Worm (Caenorhabditis elegans) whole organism, L1 larva: ENCODE measurements around the gene egl-13.

Source experiments
- C16A3.4 ChIP-seq: fragments of 150-350 bp; optimal IDR thresholded peaks from 2 replicates; lab custom pipeline; 2014; ENCODE audit warnings: missing biosample characterization, missing genetic modification characterization
- C34B4.2 ChIP-seq: sonication (generic microtip); optimal IDR thresholded peaks from 2 replicates; lab custom pipeline; 2017; ENCODE audit warnings: mild to moderate bottlenecking, missing genetic modification characterization, missing compliant biosample characterization
- Y116A8C.19 ChIP-seq: sonication (generic microtip); optimal IDR thresholded peaks from 2 replicates; lab custom pipeline; 2016; ENCODE audit warnings: missing compliant biosample characterization, missing genetic modification characterization, borderline replicate concordance
- alr-1 ChIP-seq: fragments of 200-800 bp; sonication (Bioruptor generic); optimal IDR thresholded peaks from 2 replicates; lab custom pipeline; 2018; ENCODE audit warnings: borderline replicate concordance, mild to moderate bottlenecking, missing genetic modification characterization, missing compliant biosample characterization
- ceh-63 ChIP-seq: fragments of 200-800 bp; sonication (Bioruptor generic); optimal IDR thresholded peaks from 2 replicates; lab custom pipeline; 2018; ENCODE audit warnings: mild to moderate bottlenecking, missing genetic modification characterization, missing compliant biosample characterization
- ceh-88 ChIP-seq: fragments of 200-800 bp; sonication (Bioruptor generic); IDR thresholded peaks from 2 replicates; pipeline ENCODE4 v1.3.6; 2022; ENCODE audit warnings: missing genetic modification characterization, missing compliant biosample characterization
- ces-1 ChIP-seq: fragments of 150-350 bp; optimal IDR thresholded peaks from 2 replicates; lab custom pipeline; 2014; ENCODE audit warnings: missing biosample characterization, missing genetic modification reagents, missing genetic modification characterization
- dsc-1 ChIP-seq: sonication (generic microtip); optimal IDR thresholded peaks from 2 replicates; lab custom pipeline; 2016; ENCODE audit warnings: mild to moderate bottlenecking, missing genetic modification characterization, missing compliant biosample characterization
- efl-3 ChIP-seq: fragments of 200-800 bp; sonication (Bioruptor generic); optimal IDR thresholded peaks from 2 replicates; lab custom pipeline; 2018; ENCODE audit warnings: mild to moderate bottlenecking, missing genetic modification characterization, missing compliant biosample characterization
- egl-27 ChIP-seq, 2 experiments: fragments of 150-350 bp in 1 of 2; sonication (generic microtip); optimal IDR thresholded peaks; 3 replicates each; lab custom pipeline; 2017 to 2018; ENCODE audit warnings: missing biosample characterization in 2 of 2, missing genetic modification characterization in 2 of 2, missing genetic modification reagents in 2 of 2
- elt-3 ChIP-seq, 6 experiments: fragments of 150-350 bp in 1 of 6; sonication (generic microtip); optimal IDR thresholded peaks; 2 replicates each; lab custom pipeline; 2017 to 2018; ENCODE audit warnings: missing biosample characterization in 6 of 6, missing genetic modification characterization in 6 of 6, inconsistent platforms in 1 of 6
- ets-5 ChIP-seq: fragments of 200-800 bp; sonication (Bioruptor generic); IDR thresholded peaks from 2 replicates; pipeline ENCODE4 v1.3.6; 2022; ENCODE audit warnings: missing genetic modification characterization, missing compliant biosample characterization
- fkh-4 ChIP-seq: sonication (generic microtip); optimal IDR thresholded peaks from 2 replicates; lab custom pipeline; 2016; ENCODE audit warnings: missing compliant biosample characterization, missing genetic modification characterization, borderline replicate concordance
- fkh-8 ChIP-seq: sonication (generic microtip); optimal IDR thresholded peaks from 2 replicates; lab custom pipeline; 2016; ENCODE audit warnings: mild to moderate bottlenecking, missing genetic modification characterization, missing compliant biosample characterization
- fos-1 ChIP-seq: fragments of 150-350 bp; optimal IDR thresholded peaks from 2 replicates; lab custom pipeline; 2014; ENCODE audit warnings: missing biosample characterization, missing genetic modification characterization
- hlh-17 ChIP-seq: fragments of 200-800 bp; sonication (Bioruptor generic); optimal IDR thresholded peaks from 2 replicates; lab custom pipeline; 2018; ENCODE audit warnings: missing genetic modification characterization, mild to moderate bottlenecking, missing compliant biosample characterization, moderate library complexity, borderline replicate concordance
- hpl-2 ChIP-seq: fragments of 150-350 bp; optimal IDR thresholded peaks from 2 replicates; lab custom pipeline; 2014; ENCODE audit warnings: missing biosample characterization, missing genetic modification reagents, missing genetic modification characterization
- lin-35 ChIP-seq, 2 experiments: fragments of 150-350 bp; optimal IDR thresholded peaks; 2 replicates each; lab custom pipeline; 2014; ENCODE audit warnings: missing biosample characterization in 2 of 2, missing genetic modification characterization in 2 of 2, missing genetic modification reagents in 2 of 2
- lin-39 ChIP-seq: fragments of 150-350 bp; optimal IDR thresholded peaks from 2 replicates; lab custom pipeline; 2014; ENCODE audit warnings: missing biosample characterization, missing genetic modification reagents, missing genetic modification characterization
- mab-9 ChIP-seq: fragments of 200-800 bp; sonication (Bioruptor generic); IDR thresholded peaks from 2 replicates; pipeline ENCODE4 v1.3.6; 2022; ENCODE audit warnings: missing genetic modification reagents, missing genetic modification characterization, missing compliant biosample characterization
- mdl-1 ChIP-seq, 2 experiments: fragments of 150-350 bp; optimal IDR thresholded peaks; 2 replicates each; lab custom pipeline; 2014 to 2017; ENCODE audit warnings: missing biosample characterization in 2 of 2, missing genetic modification characterization in 2 of 2, inconsistent platforms in 1 of 2
- nhr-12 ChIP-seq: sonication (generic microtip); optimal IDR thresholded peaks from 2 replicates; lab custom pipeline; 2017; ENCODE audit warnings: missing biosample characterization, missing genetic modification characterization
- nhr-20 ChIP-seq: sonication (generic microtip); optimal IDR thresholded peaks from 2 replicates; lab custom pipeline; 2016; ENCODE audit warnings: mild to moderate bottlenecking, missing genetic modification characterization, missing compliant biosample characterization
- nhr-237 ChIP-seq: fragments of 150-350 bp; optimal IDR thresholded peaks from 2 replicates; lab custom pipeline; 2014; ENCODE audit warnings: missing biosample characterization, missing genetic modification characterization
- nhr-28 ChIP-seq: fragments of 150-350 bp; optimal IDR thresholded peaks from 2 replicates; lab custom pipeline; 2014; ENCODE audit warnings: missing biosample characterization, missing genetic modification characterization
- nhr-71 ChIP-seq: sonication (generic microtip); optimal IDR thresholded peaks from 2 replicates; lab custom pipeline; 2016; ENCODE audit warnings: mild to moderate bottlenecking, missing genetic modification characterization, moderate library complexity, missing compliant biosample characterization
- nhr-77 ChIP-seq: fragments of 150-350 bp; optimal IDR thresholded peaks from 2 replicates; lab custom pipeline; 2014; ENCODE audit warnings: missing biosample characterization, missing genetic modification characterization
- nhr-84 ChIP-seq: sonication (generic microtip); optimal IDR thresholded peaks from 2 replicates; lab custom pipeline; 2017; ENCODE audit warnings: missing biosample characterization, missing genetic modification characterization
- nhr-85 ChIP-seq: sonication (generic microtip); peaks from one replicate; lab custom pipeline; 2016; ENCODE audit warnings: missing genetic modification characterization, inconsistent platforms, missing compliant biosample characterization
- pax-3 ChIP-seq: fragments of 200-800 bp; sonication (Bioruptor generic); optimal IDR thresholded peaks from 2 replicates; lab custom pipeline; 2018; ENCODE audit warnings: mild to moderate bottlenecking, missing genetic modification characterization, moderate library complexity, missing compliant biosample characterization
- snu-23 ChIP-seq: sonication (generic microtip); optimal IDR thresholded peaks from 2 replicates; lab custom pipeline; 2016; ENCODE audit warnings: missing genetic modification characterization, missing compliant biosample characterization
- swsn-7 ChIP-seq: sonication (generic microtip); optimal IDR thresholded peaks from 2 replicates; lab custom pipeline; 2016; ENCODE audit warnings: missing genetic modification characterization, missing compliant biosample characterization
- tbx-2 ChIP-seq: sonication (generic microtip); optimal IDR thresholded peaks from 2 replicates; lab custom pipeline; 2016; ENCODE audit warnings: missing genetic modification characterization, missing compliant biosample characterization
- unc-130 ChIP-seq: fragments of 150-350 bp; optimal IDR thresholded peaks from 2 replicates; lab custom pipeline; 2017; ENCODE audit warnings: missing biosample characterization, missing genetic modification characterization, inconsistent platforms
- unc-30 ChIP-seq: sonication (generic microtip); optimal IDR thresholded peaks from 2 replicates; lab custom pipeline; 2017; ENCODE audit warnings: missing biosample characterization, missing genetic modification characterization
- unc-62 ChIP-seq: fragments of 150-350 bp; optimal IDR thresholded peaks from 2 replicates; lab custom pipeline; 2014; ENCODE audit warnings: missing biosample characterization, missing genetic modification reagents, missing genetic modification characterization
- unc-98 ChIP-seq: fragments of 200-800 bp; sonication (Bioruptor generic); IDR thresholded peaks from 2 replicates; pipeline ENCODE4 v1.3.6; 2022; ENCODE audit warnings: missing genetic modification characterization, missing compliant biosample characterization
- vab-15 ChIP-seq: sonication (generic microtip); optimal IDR thresholded peaks from 2 replicates; lab custom pipeline; 2017; ENCODE audit warnings: missing genotype, mild to moderate bottlenecking, missing genetic modification characterization, missing compliant biosample characterization
- ztf-4 ChIP-seq: fragments of 150-350 bp; optimal IDR thresholded peaks from 2 replicates; lab custom pipeline; 2014; ENCODE audit warnings: missing biosample characterization, missing genetic modification characterization

Gene egl-13

DNA sequence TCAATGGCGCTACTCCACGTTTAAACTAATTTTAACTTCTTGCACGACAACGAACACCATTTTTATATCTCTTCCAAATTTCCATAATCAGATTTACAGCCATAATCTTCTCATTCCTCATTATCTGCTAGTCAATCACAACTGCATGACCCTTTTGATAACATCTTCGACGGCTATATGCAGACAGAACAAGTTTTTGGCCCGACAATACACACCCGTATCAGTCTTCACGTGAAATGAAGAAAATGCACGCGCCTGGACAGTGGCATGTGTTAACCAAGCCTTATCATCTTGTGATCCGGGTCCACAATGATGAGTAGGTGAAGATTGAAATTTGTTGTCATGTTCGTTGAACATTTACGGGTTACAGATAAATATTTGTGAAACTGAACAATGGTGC, 18.0 kb upstream of the egl-13 start (continued):
- TF ChIP-seq alr-1 (tag; lab: Kevin White, UChicago) (no peak), efl-3 (GFP tag; lab: Kevin White, UChicago) (no peak), nhr-237 (tag; lab: Kevin White, UChicago) (no peak), nhr-71 (tag; lab: Kevin White, UChicago) (peak; percentile 50), ceh-63 (GFP tag; lab: Kevin White, UChicago) (no peak), nhr-84 (tag; lab: Kevin White, UChicago) (no peak), unc-130 (no peak), C34B4.2 (tag; lab: Kevin White, UChicago) (no peak), tbx-2 (tag; lab: Kevin White, UChicago) (no peak), unc-62 (GFP tag; lab: Kevin White, UChicago) (no peak), snu-23 (peak; percentile 44), unc-98 (GFP tag; lab: Robert Waterston, UW) (no peak), fos-1 (no peak), Y116A8C.19 (tag; lab: Kevin White, UChicago) (no peak), fkh-8 (tag; lab: Kevin White, UChicago) (no peak), vab-15 (tag; lab: Kevin White, UChicago) (no peak), egl-27 (tag; optimal IDR thresholded peaks at IDR 0.05; lab: Kevin White, UChicago) (no peak), ets-5 (GFP tag; lab: Robert Waterston, UW) (no peak), mdl-1 (tag; optimal IDR thresholded peaks at IDR 0.05; lab: Kevin White, UChicago) (peak in 1 of 2 experiments; percentile 84), ces-1 (GFP tag; lab: Kevin White, UChicago) (no peak), nhr-28 (no peak), ztf-4 (tag; lab: Kevin White, UChicago) (no peak), hpl-2 (GFP tag; lab: Kevin White, UChicago) (no peak), mab-9 (no peak), lin-35 (GFP tag; optimal IDR thresholded peaks at IDR 0.05; lab: Kevin White, UChicago) (peak in 1 of 2 experiments; percentile 50), lin-39 (tag; lab: Kevin White, UChicago) (no peak), nhr-20 (tag; lab: Kevin White, UChicago) (peak; percentile 54), C16A3.4 (no peak), swsn-7 (tag; lab: Kevin White, UChicago) (no peak), pax-3 (tag; lab: Kevin White, UChicago) (no peak), ceh-88 (no peak), dsc-1 (tag; lab: Kevin White, UChicago) (no peak), fkh-4 (tag; lab: Kevin White, UChicago) (no peak), nhr-77 (tag; lab: Kevin White, UChicago) (no peak)

- TF ChIP-seq elt-3 (tag; optimal IDR thresholded peaks at IDR 0.05; lab: Kevin White, UChicago) (peak in 1 of 6 experiments; percentile 75), nhr-85 (tag; lab: Kevin White, UChicago) (peak; percentile 68), nhr-12 (no peak)
Measured at ce11 chrX:5646951-5647423, 16.6 kb upstream of the egl-13 start, which contains the start of gene T22B7.3. T22B7.3 (plus strand) TSS chrX:5647373.

ce11 chrX:5647884-5648283, 15.8 kb upstream of the egl-13 start, which contains the start of gene srv-7:
srv-7 (minus strand) TSS chrX:5647984.
- TF ChIP-seq hlh-17 (GFP tag; lab: Kevin White, UChicago): no peak
- no peak for TF ChIP-seq unc-30 (tag; lab: Kevin White, UChicago)
